Fruit fly (Drosophila melanogaster) whole organism, embryonic: Measurements from ENCODE around the gene Arc42.

Source experiments
- CG10209 ChIP-seq: fragments of 200-800 bp; sonication (Bioruptor generic); optimal IDR thresholded peaks from 3 replicates; lab custom pipeline; 2017; ENCODE audit warnings: missing biosample characterization, mild to moderate bottlenecking, missing genetic modification characterization, missing genetic modification reagents
- CG15479 ChIP-seq: fragments of 200-800 bp; sonication (Bioruptor generic); optimal IDR thresholded peaks from 3 replicates; lab custom pipeline; 2019; ENCODE audit warnings: missing biosample characterization, mild to moderate bottlenecking, missing genetic modification characterization, moderate library complexity
- CG1602 ChIP-seq: fragments of 200-800 bp; sonication (Bioruptor generic); optimal IDR thresholded peaks from 3 replicates; lab custom pipeline; 2016; ENCODE audit warnings: missing biosample characterization, missing genetic modification characterization
- CG30431 ChIP-seq: fragments of 200-800 bp; sonication (Bioruptor generic); optimal IDR thresholded peaks from 2 replicates; lab custom pipeline; 2017; ENCODE audit warnings: missing biosample characterization, missing genetic modification characterization
- CG3281 ChIP-seq: fragments of 200-800 bp; sonication (Bioruptor generic); optimal IDR thresholded peaks from 3 replicates; lab custom pipeline; 2017; ENCODE audit warnings: missing biosample characterization, mild to moderate bottlenecking, missing genetic modification characterization
- CG4854 ChIP-seq: fragments of 200-800 bp; sonication (Bioruptor generic); optimal IDR thresholded peaks from 2 replicates; lab custom pipeline; 2016; ENCODE audit warnings: missing biosample characterization, missing genetic modification characterization, inconsistent platforms
- Deaf1 ChIP-seq: fragments of 200-800 bp; optimal IDR thresholded peaks from 3 replicates; lab custom pipeline; 2019; ENCODE audit warnings: missing biosample characterization, mild to moderate bottlenecking, missing genetic modification characterization, moderate library complexity
- Hmr ChIP-seq: fragments of 200-800 bp; sonication (Bioruptor generic); optimal IDR thresholded peaks from 3 replicates; lab custom pipeline; 2017; ENCODE audit warnings: mild to moderate bottlenecking, missing biosample characterization, missing genetic modification reagents, missing genetic modification characterization
- Ssrp ChIP-seq: fragments of 200-800 bp; sonication (Bioruptor generic); optimal IDR thresholded peaks from 2 replicates; lab custom pipeline; 2018; ENCODE audit warnings: missing biosample characterization, mild to moderate bottlenecking, missing genetic modification characterization, moderate library complexity
- Taf1 ChIP-seq: fragments of 200-800 bp; sonication (Bioruptor generic); IDR thresholded peaks from 2 replicates; pipeline ENCODE4 v1.3.6; 2022; ENCODE audit warnings: missing biosample characterization, missing genetic modification characterization
- en ChIP-seq: fragments of 200-800 bp; sonication (Bioruptor generic); optimal IDR thresholded peaks from 2 replicates; lab custom pipeline; 2016; ENCODE audit warnings: missing biosample characterization, missing genetic modification characterization
- salm ChIP-seq: fragments of 200-800 bp; sonication (Bioruptor generic); optimal IDR thresholded peaks from 2 replicates; lab custom pipeline; 2018; ENCODE audit warnings: missing biosample characterization, mild to moderate bottlenecking, missing genetic modification characterization
- usp ChIP-seq: fragments of >200 bp; optimal IDR thresholded peaks from 2 replicates; lab custom pipeline; 2017; ENCODE audit warnings: missing biosample characterization, missing genetic modification characterization
- zfh1 ChIP-seq: fragments of 200-800 bp; sonication (Bioruptor generic); IDR thresholded peaks from 3 replicates; pipeline ENCODE4 v1.3.6; 2022; ENCODE audit warnings: missing biosample characterization, missing genetic modification characterization

- TF ChIP-seq Hmr (GFP tag; lab: Kevin White, UChicago) = no peak
- TF ChIP-seq CG3281 (GFP tag; lab: Kevin White, UChicago) = no peak
- TF ChIP-seq Taf1 (GFP tag; lab: Robert Waterston, UW) = no peak
- TF ChIP-seq CG15479 (GFP tag; lab: Kevin White, UChicago) = no peak
- TF ChIP-seq CG4854 (GFP tag; lab: Kevin White, UChicago) = no peak
- no peak for TF ChIP-seq salm (tag; lab: Kevin White, UChicago)
- TF ChIP-seq usp (GFP tag; lab: Kevin White, UChicago) = no peak
- TF ChIP-seq CG1602 (GFP tag; lab: Kevin White, UChicago) = no peak
- no peak for TF ChIP-seq CG30431 (GFP tag; lab: Kevin White, UChicago)
- no peak for TF ChIP-seq Ssrp (tag; lab: Kevin White, UChicago)
- no peak for TF ChIP-seq en (GFP tag; lab: Kevin White, UChicago)
- TF ChIP-seq zfh1 = no peak
- TF ChIP-seq Deaf1 (tag; lab: Kevin White, UChicago) = no peak
- TF ChIP-seq CG10209 (GFP tag; lab: Kevin White, UChicago) = no peak
Observed at dm6 chr3R:19902328-19902727, 24.8 kb downstream of the Arc42 start.
